Worm (Caenorhabditis elegans): Measurements from ENCODE around the gene C25A6.1.

ce11 chrV:5372118-5372517 is 36.2 kb upstream of the C25A6.1 start, which contains the start of gene C35A11.3:
- TF ChIP-seq ceh-13 (GFP tag; optimal IDR thresholded peaks at IDR 0.05), result no peak
- no peak for TF ChIP-seq pes-1 (GFP tag; IDR thresholded peaks at IDR 0.05)
- no peak for TF ChIP-seq hnd-1 (tag; optimal IDR thresholded peaks at IDR 0.05)
- TF ChIP-seq ama-1 (optimal IDR thresholded peaks at IDR 0.05), result no peak
- TF ChIP-seq hmg-4 (GFP tag; optimal IDR thresholded peaks at IDR 0.05), result no peak
- TF ChIP-seq sea-1 (GFP tag; conservative IDR thresholded peaks at IDR 0.05), result no peak
- no peak for TF ChIP-seq tra-4 (tag; optimal IDR thresholded peaks at IDR 0.05)
- no peak for TF ChIP-seq tbx-37 (GFP tag; conservative IDR thresholded peaks at IDR 0.05)
- TF ChIP-seq ceh-36 (tag; optimal IDR thresholded peaks at IDR 0.05), result no peak
- no peak for TF ChIP-seq B0310.2 (tag; optimal IDR thresholded peaks at IDR 0.05)
- no peak for TF ChIP-seq flt-1 (GFP tag; IDR thresholded peaks at IDR 0.05)
- no peak for TF ChIP-seq aly-1 (tag; optimal IDR thresholded peaks at IDR 0.05)
- TF ChIP-seq hmbx-1 (tag; optimal IDR thresholded peaks at IDR 0.05), result no peak
- TF ChIP-seq scrt-1 (GFP tag; IDR thresholded peaks at IDR 0.05), result no peak
